Worm (Caenorhabditis elegans) whole organism, L4/young adult: ENCODE results near the gene tsp-1.

ENCODE experiments used
- W03F9.2 ChIP-seq: fragments of 150-350 bp; optimal IDR thresholded peaks from 2 replicates; lab custom pipeline; 2014; ENCODE audit warnings: missing biosample characterization, missing genetic modification characterization
- dao-5 ChIP-seq: sonication (generic microtip); optimal IDR thresholded peaks from 2 replicates; lab custom pipeline; 2016; ENCODE audit warnings: missing genotype, missing genetic modification characterization, moderate library complexity, missing compliant biosample characterization

- TF ChIP-seq dao-5 (tag; lab: Kevin White, UChicago): no peak
- TF ChIP-seq W03F9.2 (tag; lab: Kevin White, UChicago): no peak
Observed at ce11 chrIII:8235880-8236279, 3.3 kb downstream of the tsp-1 start, which contains the start of gene C02F5.5.
